Worm (Caenorhabditis elegans): Measurements from ENCODE around the gene zgpa-1.

Gene zgpa-1

ce11 chrIV:7829275-7829938, 16.8 kb upstream of the zgpa-1 start, which contains the start of gene C06A6.4:
C06A6.4 (minus strand) TSS chrIV:7829298.
- no peak for TF ChIP-seq dao-5 (tag; optimal IDR thresholded peaks at IDR 0.05)
- no peak for TF ChIP-seq him-1 (tag; optimal IDR thresholded peaks at IDR 0.05)
- peak; percentile 61 for TF ChIP-seq W03F9.2 (tag; optimal IDR thresholded peaks at IDR 0.05)

- no peak for TF ChIP-seq W03F9.2 (tag; optimal IDR thresholded peaks at IDR 0.05)
- TF ChIP-seq dao-5 (tag; optimal IDR thresholded peaks at IDR 0.05), result no peak
These were observed 12.0 kb upstream of the zgpa-1 start for ce11 chrIV:7824649-7825048.

DNA sequence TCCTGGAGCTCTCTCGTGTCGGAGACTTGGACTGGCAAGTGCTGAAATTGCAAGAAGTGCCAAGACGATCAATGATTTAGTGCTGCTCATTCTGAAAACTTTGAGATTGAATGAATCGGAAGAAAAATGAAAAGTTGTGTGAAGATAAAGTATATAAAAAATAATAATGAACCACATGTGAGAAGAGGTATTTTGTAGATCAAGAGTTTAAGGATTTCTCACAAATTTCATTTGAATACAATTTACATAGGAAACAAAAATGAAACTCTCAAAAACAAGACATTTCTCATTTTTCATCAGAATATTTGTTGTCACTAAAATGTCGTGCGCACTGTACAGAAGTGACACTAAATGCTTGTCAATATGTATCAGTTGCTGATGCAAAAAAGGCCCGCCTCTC, 9.9 kb upstream of the zgpa-1 start, which contains the start of gene T14A8.2:
Gene T14A8.2 (minus strand): TSS at position 101 of the 400 bp plus-strand sequence.
- no peak for TF ChIP-seq W03F9.2 (tag; optimal IDR thresholded peaks at IDR 0.05)
- no peak for TF ChIP-seq dao-5 (tag; optimal IDR thresholded peaks at IDR 0.05)
- no peak for TF ChIP-seq him-1 (tag; optimal IDR thresholded peaks at IDR 0.05)

DNA sequence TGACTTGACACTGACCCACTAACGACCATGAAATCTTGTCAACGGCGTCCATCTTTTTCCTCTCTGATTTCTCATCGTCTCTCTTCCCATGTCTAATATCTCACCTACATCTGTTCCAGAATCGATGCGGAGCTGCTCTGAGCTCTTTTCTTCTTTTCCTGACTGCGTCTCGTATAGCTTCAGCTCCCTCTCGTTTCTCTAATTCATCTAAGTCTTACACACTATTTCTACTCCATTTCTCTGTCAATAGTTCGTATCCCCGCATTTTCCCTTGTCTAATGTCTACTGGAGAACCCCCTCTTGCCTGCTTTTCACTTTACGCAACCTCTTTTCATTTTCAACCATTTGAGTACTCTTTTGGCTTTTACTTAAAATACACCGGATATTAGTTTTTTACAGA, 5.2 kb upstream of the zgpa-1 start, which contains the start of gene ric-3:
Gene ric-3 (plus strand): TSS at position 400 of the 400 bp plus-strand sequence.
- no peak for TF ChIP-seq dao-5 (tag; optimal IDR thresholded peaks at IDR 0.05)
- no peak for TF ChIP-seq W03F9.2 (tag; optimal IDR thresholded peaks at IDR 0.05)
- TF ChIP-seq him-1 (tag; optimal IDR thresholded peaks at IDR 0.05), result no peak

DNA sequence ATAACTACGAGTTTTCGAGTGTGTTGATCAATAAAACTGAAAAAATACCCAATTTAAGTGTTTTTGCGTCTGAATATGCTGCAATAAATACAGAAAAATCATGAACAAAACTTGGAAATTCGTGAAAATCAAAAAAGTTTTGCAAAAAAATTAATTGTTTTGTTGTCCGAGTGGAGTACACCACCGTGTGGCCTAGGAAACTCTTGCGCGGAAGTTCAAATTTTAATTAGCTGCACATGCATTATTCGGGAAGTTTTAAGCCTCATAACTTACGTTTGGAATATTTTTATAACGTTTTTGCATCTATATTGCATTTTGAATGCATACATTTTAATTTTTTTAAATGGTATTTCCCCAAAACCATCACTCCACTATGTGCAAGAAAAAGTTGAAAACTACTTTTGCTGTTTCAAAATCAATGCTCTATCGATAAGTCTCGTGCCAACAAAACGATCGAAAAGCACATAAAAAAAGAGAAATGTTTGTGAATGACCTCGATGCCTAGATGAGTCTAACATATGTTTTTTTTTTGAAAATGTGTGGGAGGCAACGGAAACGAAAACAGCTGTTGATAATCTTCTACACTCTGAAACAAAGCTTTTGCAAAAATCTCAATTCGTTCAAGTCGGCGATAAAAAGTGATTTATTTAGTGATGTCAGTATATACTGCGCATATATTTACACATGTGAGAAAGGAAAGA, 3.9 kb upstream of the zgpa-1 start:
- TF ChIP-seq dao-5 (tag; optimal IDR thresholded peaks at IDR 0.05) (no peak), W03F9.2 (tag; optimal IDR thresholded peaks at IDR 0.05) (peak; percentile 21), him-1 (tag; optimal IDR thresholded peaks at IDR 0.05) (no peak)

- TF ChIP-seq dao-5 (tag; optimal IDR thresholded peaks at IDR 0.05), result no peak
- no peak for TF ChIP-seq him-1 (tag; optimal IDR thresholded peaks at IDR 0.05)
- no peak for TF ChIP-seq W03F9.2 (tag; optimal IDR thresholded peaks at IDR 0.05)
These were observed 3.1 kb upstream of the zgpa-1 start, which contains the start of gene cdgs-1 for ce11 chrIV:7815683-7816183. cdgs-1 (minus strand) TSS chrIV:7815733.

- TF ChIP-seq him-1 (tag; optimal IDR thresholded peaks at IDR 0.05) (no peak), W03F9.2 (tag; optimal IDR thresholded peaks at IDR 0.05) (no peak), dao-5 (tag; optimal IDR thresholded peaks at IDR 0.05) (no peak)
These were observed 4.0 kb downstream of the zgpa-1 start, which contains the start of gene C33H5.1 for ce11 chrIV:7808583-7808982. C33H5.1 (plus strand) TSS chrIV:7808912.

DNA sequence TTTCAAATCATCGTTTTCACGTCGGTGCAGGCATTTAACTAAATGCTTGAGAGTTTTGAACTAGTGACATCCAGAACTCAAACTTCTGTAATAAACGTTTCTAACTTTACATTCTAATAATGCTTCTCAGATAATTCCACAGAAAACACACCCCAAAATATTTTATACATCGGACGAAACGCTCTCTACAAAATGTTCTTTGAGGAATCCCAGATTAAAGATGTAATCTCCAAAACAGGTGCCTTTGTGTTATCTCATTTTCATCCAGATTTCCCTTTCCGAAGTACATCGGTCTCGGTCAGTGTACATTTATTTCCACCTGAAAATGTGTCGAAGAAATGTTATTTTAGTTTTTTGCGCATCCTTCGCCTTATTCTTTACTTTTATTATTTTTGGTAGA, 7.9 kb downstream of the zgpa-1 start, which contains the start of gene C33H5.2:
Gene C33H5.2 (plus strand): TSS at position 301 of the 400 bp plus-strand sequence.
- TF ChIP-seq him-1 (tag; optimal IDR thresholded peaks at IDR 0.05) (no peak), dao-5 (tag; optimal IDR thresholded peaks at IDR 0.05) (no peak), W03F9.2 (tag; optimal IDR thresholded peaks at IDR 0.05) (no peak)

- TF ChIP-seq dao-5 (tag; optimal IDR thresholded peaks at IDR 0.05) (no peak), W03F9.2 (tag; optimal IDR thresholded peaks at IDR 0.05) (no peak), him-1 (tag; optimal IDR thresholded peaks at IDR 0.05) (no peak)
These were observed 9.4 kb downstream of the zgpa-1 start, which contains the start of gene C33H5.16 for ce11 chrIV:7803250-7803649. C33H5.16 (minus strand) TSS chrIV:7803350.

- TF ChIP-seq dao-5 (tag; optimal IDR thresholded peaks at IDR 0.05), result no peak
- TF ChIP-seq W03F9.2 (tag; optimal IDR thresholded peaks at IDR 0.05), result no peak
- no peak for TF ChIP-seq him-1 (tag; optimal IDR thresholded peaks at IDR 0.05)
These were observed 12.3 kb downstream of the zgpa-1 start for ce11 chrIV:7800338-7800737.

DNA sequence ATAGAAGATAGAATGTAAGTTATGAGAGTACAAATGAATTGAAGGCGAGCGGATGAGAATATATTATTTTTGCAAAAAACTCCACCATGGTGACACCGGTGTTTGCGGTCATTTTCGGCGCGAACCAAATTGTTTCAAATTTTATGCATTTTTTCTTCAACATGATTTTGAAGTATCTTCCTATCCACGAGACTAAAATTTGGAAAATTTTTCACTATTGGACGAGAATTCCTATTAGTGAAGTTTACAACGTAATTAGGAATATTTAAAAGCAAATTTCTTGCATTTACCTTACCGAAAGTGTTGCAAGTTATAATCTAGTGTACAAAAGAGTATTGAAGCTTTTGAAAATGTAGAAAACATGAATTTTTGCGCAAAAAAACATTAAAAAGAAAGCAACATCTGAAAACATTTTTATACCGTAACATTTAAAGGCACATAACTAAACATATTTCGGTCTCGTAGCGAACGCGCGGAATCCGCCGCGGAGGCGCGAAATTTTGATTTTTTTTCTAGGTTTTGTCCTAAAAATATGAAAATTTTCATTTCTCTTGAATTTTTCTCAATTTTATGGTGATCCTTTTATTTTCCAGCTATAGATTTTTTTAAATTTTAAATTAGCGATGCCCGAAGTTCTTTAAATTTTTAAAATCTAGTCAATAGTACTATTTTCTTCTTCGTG, 16.0 kb downstream of the zgpa-1 start, which contains the start of gene sgo-1:
Gene sgo-1 (minus strand): TSS at position 51 of the 682 bp plus-strand sequence.
- TF ChIP-seq W03F9.2 (tag; optimal IDR thresholded peaks at IDR 0.05), result peak; percentile 52
- TF ChIP-seq dao-5 (tag; optimal IDR thresholded peaks at IDR 0.05), result no peak

- TF ChIP-seq dao-5 (tag; optimal IDR thresholded peaks at IDR 0.05), result no peak
- TF ChIP-seq W03F9.2 (tag; optimal IDR thresholded peaks at IDR 0.05), result no peak
- TF ChIP-seq him-1 (tag; optimal IDR thresholded peaks at IDR 0.05), result no peak
These were observed 17.9 kb downstream of the zgpa-1 start, which contains the start of gene ntp-1 for ce11 chrIV:7794709-7795108. ntp-1 (minus strand) TSS chrIV:7794809.

DNA sequence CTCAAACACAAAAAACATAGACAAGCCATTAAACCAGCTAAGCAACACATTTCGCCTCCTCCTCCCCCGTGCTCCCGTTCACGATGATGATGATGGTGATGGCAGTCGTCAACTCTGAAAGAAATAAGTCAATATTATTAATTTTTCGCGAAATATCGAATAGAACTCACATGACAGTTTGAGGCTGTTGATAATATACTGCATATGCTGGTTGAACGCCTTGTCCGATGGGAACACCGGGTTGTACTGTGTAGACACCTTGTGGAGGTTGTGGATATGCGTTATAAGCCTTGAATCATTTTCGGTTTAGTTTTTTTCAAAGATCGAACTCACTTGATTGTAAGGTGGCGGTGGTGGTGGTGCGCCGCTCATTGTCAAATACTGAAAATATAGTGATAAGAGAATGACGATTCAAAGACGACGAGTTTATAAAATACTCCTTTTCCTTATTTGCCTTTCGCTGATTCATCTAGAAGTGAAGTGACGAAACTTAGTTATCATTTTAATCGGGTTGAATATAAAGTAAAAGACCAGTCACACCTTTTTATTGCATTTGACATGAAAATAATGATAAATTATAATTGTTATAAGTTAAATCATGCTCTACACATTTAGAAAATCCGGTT, 20.7 kb downstream of the zgpa-1 start, which contains the start of gene C33H5.13:
Gene C33H5.13 (minus strand): TSS at position 443 of the 626 bp plus-strand sequence.
- TF ChIP-seq dao-5 (tag; optimal IDR thresholded peaks at IDR 0.05) (no peak), W03F9.2 (tag; optimal IDR thresholded peaks at IDR 0.05) (no peak), him-1 (tag; optimal IDR thresholded peaks at IDR 0.05) (no peak)

All from whole organism, L4/young adult.